Fruit fly (Drosophila melanogaster): Measurements from ENCODE around the gene DNAlig3.
A peak's percentile ranks its signal among the peaks of the same experiment; 100 is the strongest.

DNAlig3 gene

dm6 chr3R:12431030-12431489, 29.4 kb upstream of the DNAlig3 start, which contains the start of gene Prosalpha2 (continued):
- TF ChIP-seq Hr3 (GFP tag; optimal IDR thresholded peaks at IDR 0.05) (no peak), sens (GFP tag) (peak; percentile 33), dysf (GFP tag; IDR thresholded peaks at IDR 0.05) (peak; percentile 32; the same call in 1 of the 3 replicates), CG12391 (tag; optimal IDR thresholded peaks at IDR 0.05) (peak; percentile 1), trem (tag; optimal IDR thresholded peaks at IDR 0.05) (peak; percentile 80), slbo (GFP tag; IDR thresholded peaks at IDR 0.05) (peak; percentile 39), seq (GFP tag; IDR thresholded peaks at IDR 0.05) (no peak), CG7357 (GFP tag; IDR thresholded peaks at IDR 0.05) (peak; percentile 93), CG6272 (GFP tag; IDR thresholded peaks at IDR 0.05) (no peak; the same call in 1 of the 2 replicates), CoRest (tag; optimal IDR thresholded peaks at IDR 0.05) (peak; percentile 74), CG17829 (tag; optimal IDR thresholded peaks at IDR 0.05) (peak; percentile 33), kni (GFP tag; optimal IDR thresholded peaks at IDR 0.05) (no peak), CTCF (GFP tag; optimal IDR thresholded peaks at IDR 0.05) (peak; percentile 9), CG15514 (GFP tag; optimal IDR thresholded peaks at IDR 0.05) (peak; percentile 62), CG8924 (tag; optimal IDR thresholded peaks at IDR 0.05) (peak; percentile 11), nmo (GFP tag; optimal IDR thresholded peaks at IDR 0.05) (peak; percentile 42), Dref (GFP tag; IDR thresholded peaks at IDR 0.05) (peak; percentile 25; the same call in 1 of the 2 replicates), CG1603 (tag; optimal IDR thresholded peaks at IDR 0.05) (peak; percentile 55), gfzf (GFP tag; optimal IDR thresholded peaks at IDR 0.05) (peak; percentile 83), ssp (GFP tag; IDR thresholded peaks at IDR 0.05) (peak; percentile 38), Rfx (GFP tag; IDR thresholded peaks at IDR 0.05) (0 out of 2 replicates have a peak, but pooled peaks have one; percentile 21), Mrtf (GFP tag; IDR thresholded peaks at IDR 0.05) (no peak), CG33213 (GFP tag; optimal IDR thresholded peaks at IDR 0.05) (peak; percentile 5), CG12659 (GFP tag; optimal IDR thresholded peaks at IDR 0.05) (peak; percentile 68), CG4617 (GFP tag; optimal IDR thresholded peaks at IDR 0.05; ENCODE audit: borderline replicate concordance) (peak; percentile 57), CG4424 (GFP tag; optimal IDR thresholded peaks at IDR 0.05) (peak; percentile 3), pzg (GFP tag; optimal IDR thresholded peaks at IDR 0.05) (peak; percentile 61), Ets97D (GFP tag; optimal IDR thresholded peaks at IDR 0.05) (peak; percentile 2), CG17568 (GFP tag; optimal IDR thresholded peaks at IDR 0.05) (no peak), nom (GFP tag; optimal IDR thresholded peaks at IDR 0.05) (peak; percentile 1), CG17802 (tag; optimal IDR thresholded peaks at IDR 0.05) (peak; percentile 64), grau (tag; optimal IDR thresholded peaks at IDR 0.05) (peak; percentile 18), Myb (GFP tag; optimal IDR thresholded peaks at IDR 0.05) (peak; percentile 20), NC2β (GFP tag; optimal IDR thresholded peaks at IDR 0.05) (no peak), CG13775 (GFP tag; optimal IDR thresholded peaks at IDR 0.05) (peak; percentile 5), CG8290 (GFP tag; optimal IDR thresholded peaks at IDR 0.05) (peak; percentile 9), CG8290 (tag; optimal IDR thresholded peaks at IDR 0.05) (no peak), CG2712 (tag; optimal IDR thresholded peaks at IDR 0.05) (peak; percentile 28)

dm6 chr3R:12429120-12429610, 27.5 kb upstream of the DNAlig3 start, which contains the start of the genes CG5641 and CG5245:
Gene CG5641 (minus strand): TSS chr3R:12429282.
Gene CG5245 (plus strand): TSS chr3R:12429560.
- TF ChIP-seq CG12659 (GFP tag; optimal IDR thresholded peaks at IDR 0.05) (peak; percentile 22), Dp (GFP tag; optimal IDR thresholded peaks at IDR 0.05) (peak; percentile 60), CG30020 (tag; optimal IDR thresholded peaks at IDR 0.05) (peak; percentile 15), amos (GFP tag; IDR thresholded peaks at IDR 0.05; ENCODE audit: partially characterized antibody) (no peak), trem (tag; optimal IDR thresholded peaks at IDR 0.05) (peak; percentile 51), sens (GFP tag) (peak; percentile 34), insv (GFP tag; optimal IDR thresholded peaks at IDR 0.05) (peak in 1 of 2 experiments; percentile 0), CG4617 (GFP tag; optimal IDR thresholded peaks at IDR 0.05; ENCODE audit: borderline replicate concordance) (peak; percentile 51), CG1603 (tag; optimal IDR thresholded peaks at IDR 0.05) (peak; percentile 11), Myb (GFP tag; optimal IDR thresholded peaks at IDR 0.05) (peak; percentile 31), stwl (tag; optimal IDR thresholded peaks at IDR 0.05) (peak; percentile 40), E2f2 (GFP tag; IDR thresholded peaks at IDR 0.05) (peak; percentile 64), Stat92E (GFP tag; optimal IDR thresholded peaks at IDR 0.05) (peak in 1 of 3 experiments; percentile 5), CG3995 (GFP tag; optimal IDR thresholded peaks at IDR 0.05) (no peak), zfh1 (GFP tag; IDR thresholded peaks at IDR 0.05) (0 out of 3 replicates have a peak, but pooled peaks have one; percentile 10), gfzf (GFP tag; optimal IDR thresholded peaks at IDR 0.05) (peak; percentile 85), CoRest (tag; optimal IDR thresholded peaks at IDR 0.05) (peak; percentile 12), MESR4 (GFP tag; optimal IDR thresholded peaks at IDR 0.05) (peak; percentile 47), CG18011 (GFP tag; optimal IDR thresholded peaks at IDR 0.05) (no peak), CG15514 (GFP tag; optimal IDR thresholded peaks at IDR 0.05) (peak; percentile 57)

All from whole organism, embryonic.